Worm (Caenorhabditis elegans): Measurements from ENCODE around the gene suds-3.

- TF ChIP-seq snpc-1.3 (tag; optimal IDR thresholded peaks at IDR 0.05; ENCODE audit: insufficient read depth) (no peak), madf-6 (GFP tag; IDR thresholded peaks at IDR 0.05) (no peak)
Measured at ce11 chrV:9901119-9901518, 29.7 kb upstream of the suds-3 start.
